Worm (Caenorhabditis elegans) whole organism, L2 larva: ENCODE data around the gene fbxc-15.
"Not testable (repeated sequence)": the region's sequence is repeated elsewhere in the genome, so short reads cannot be mapped to it uniquely, and the experiment has no call there.

Source experiments
- C34F6.9 ChIP-seq: fragments of 150-350 bp; optimal IDR thresholded peaks from 2 replicates; lab custom pipeline; 2014; ENCODE audit warnings: missing biosample characterization, missing genetic modification characterization
- R02D3.7 ChIP-seq: fragments of 150-350 bp; optimal IDR thresholded peaks from 2 replicates; lab custom pipeline; 2014; ENCODE audit warnings: missing biosample characterization, missing genetic modification characterization
- Y55F3AM.14 ChIP-seq: fragments of 200-800 bp; sonication (Bioruptor generic); optimal IDR thresholded peaks from 2 replicates; lab custom pipeline; 2018; ENCODE audit warnings: mild to moderate bottlenecking, missing genetic modification characterization, missing compliant biosample characterization
- ZK546.5 ChIP-seq: sonication (generic microtip); optimal IDR thresholded peaks from 2 replicates; lab custom pipeline; 2017; ENCODE audit warnings: missing biosample characterization, missing genetic modification characterization
- aly-2 ChIP-seq: fragments of 150-350 bp; optimal IDR thresholded peaks from 2 replicates; lab custom pipeline; 2014; ENCODE audit warnings: missing biosample characterization, missing genetic modification characterization
- ama-1 ChIP-seq: fragments of 150-350 bp; optimal IDR thresholded peaks from 2 replicates; lab custom pipeline; 2018; ENCODE audit warnings: inconsistent platforms
- blmp-1 ChIP-seq: sonication (generic microtip); optimal IDR thresholded peaks from 2 replicates; lab custom pipeline; 2017; ENCODE audit warnings: missing genetic modification characterization, mild to moderate bottlenecking, missing compliant biosample characterization, antibody characterized with exemption, moderate library complexity; ENCODE audit not compliant: insufficient read depth
- ceh-82 ChIP-seq: fragments of 150-350 bp; optimal IDR thresholded peaks from 2 replicates; lab custom pipeline; 2014; ENCODE audit warnings: missing biosample characterization, missing genetic modification characterization
- crh-2 ChIP-seq: sonication (generic microtip); optimal IDR thresholded peaks from 2 replicates; lab custom pipeline; 2017; ENCODE audit warnings: missing biosample characterization, missing genetic modification characterization
- dmd-4 ChIP-seq: sonication (generic microtip); optimal IDR thresholded peaks from 2 replicates; lab custom pipeline; 2017; ENCODE audit warnings: missing biosample characterization, missing genetic modification characterization
- elt-1 ChIP-seq: fragments of 150-350 bp; optimal IDR thresholded peaks from 2 replicates; lab custom pipeline; 2014; ENCODE audit warnings: missing biosample characterization, missing genetic modification characterization
- fos-1 ChIP-seq: fragments of 150-350 bp; optimal IDR thresholded peaks from 2 replicates; lab custom pipeline; 2014; ENCODE audit warnings: missing biosample characterization, missing genetic modification characterization
- gmeb-1 ChIP-seq: fragments of 150-350 bp; optimal IDR thresholded peaks from 2 replicates; lab custom pipeline; 2014; ENCODE audit warnings: missing biosample characterization, missing genetic modification characterization
- lin-13 ChIP-seq: fragments of 150-350 bp; optimal IDR thresholded peaks from 2 replicates; lab custom pipeline; 2014; ENCODE audit warnings: missing biosample characterization, missing genetic modification reagents, missing genetic modification characterization
- mab-5 ChIP-seq: fragments of 150-350 bp; optimal IDR thresholded peaks from 2 replicates; lab custom pipeline; 2014; ENCODE audit warnings: missing biosample characterization, missing genetic modification characterization
- mdl-1 ChIP-seq, 2 experiments: fragments of 150-350 bp in 1 of 2; sonication (generic microtip) in 1 of 2; optimal IDR thresholded peaks; 2 replicates each; lab custom pipeline; 2017; ENCODE audit warnings: missing biosample characterization in 2 of 2, missing genetic modification characterization in 2 of 2
- nhr-10 ChIP-seq: sonication (generic microtip); optimal IDR thresholded peaks from 2 replicates; lab custom pipeline; 2017; ENCODE audit warnings: missing biosample characterization, missing genetic modification characterization
- nhr-12 ChIP-seq: fragments of 150-350 bp; optimal IDR thresholded peaks from 2 replicates; lab custom pipeline; 2014; ENCODE audit warnings: missing biosample characterization, missing genetic modification characterization
- nhr-129 ChIP-seq: fragments of 150-350 bp; optimal IDR thresholded peaks from 2 replicates; lab custom pipeline; 2014; ENCODE audit warnings: missing biosample characterization, missing genetic modification characterization
- nhr-21 ChIP-seq: fragments of 150-350 bp; optimal IDR thresholded peaks from 2 replicates; lab custom pipeline; 2014; ENCODE audit warnings: missing biosample characterization, missing genetic modification characterization
- nhr-23 ChIP-seq: fragments of 150-350 bp; optimal IDR thresholded peaks from 2 replicates; lab custom pipeline; 2014; ENCODE audit warnings: missing biosample characterization, missing genetic modification reagents, missing genetic modification characterization
- nhr-237 ChIP-seq: fragments of 150-350 bp; optimal IDR thresholded peaks from 2 replicates; lab custom pipeline; 2014; ENCODE audit warnings: missing biosample characterization, missing genetic modification characterization
- nhr-25 ChIP-seq: fragments of 150-350 bp; sonication (generic microtip); optimal IDR thresholded peaks from 3 replicates; lab custom pipeline; 2014; ENCODE audit warnings: missing biosample characterization, missing genetic modification characterization
- nhr-6 ChIP-seq: fragments of 150-350 bp; optimal IDR thresholded peaks from 2 replicates; lab custom pipeline; 2014; ENCODE audit warnings: missing biosample characterization, missing genetic modification characterization
- peb-1 ChIP-seq: fragments of 150-350 bp; optimal IDR thresholded peaks from 2 replicates; lab custom pipeline; 2014; ENCODE audit warnings: missing biosample characterization, missing genetic modification characterization
- sem-4 ChIP-seq: fragments of 150-350 bp; optimal IDR thresholded peaks from 2 replicates; lab custom pipeline; 2014; ENCODE audit warnings: missing biosample characterization, missing genetic modification reagents, missing genetic modification characterization
- skn-1 ChIP-seq: sonication (generic microtip); optimal IDR thresholded peaks from 2 replicates; lab custom pipeline; 2017; ENCODE audit warnings: missing biosample characterization, missing genetic modification characterization
- sma-3 ChIP-seq: sonication (generic microtip); optimal IDR thresholded peaks from 2 replicates; lab custom pipeline; 2016; ENCODE audit warnings: missing genetic modification reagents, missing genetic modification characterization, missing compliant biosample characterization
- snpc-4 ChIP-seq: fragments of 150-350 bp; optimal IDR thresholded peaks from 2 replicates; lab custom pipeline; 2014; ENCODE audit warnings: missing biosample characterization, missing genetic modification characterization
- unc-39 ChIP-seq: fragments of 150-350 bp; optimal IDR thresholded peaks from 2 replicates; lab custom pipeline; 2014; ENCODE audit warnings: missing biosample characterization, missing genetic modification characterization
- unc-55 ChIP-seq: fragments of 150-350 bp; sonication (generic microtip); optimal IDR thresholded peaks from 3 replicates; lab custom pipeline; 2014; ENCODE audit warnings: missing biosample characterization, missing genetic modification reagents, missing genetic modification characterization
- ztf-1 ChIP-seq: fragments of 200-800 bp; sonication (Bioruptor generic); conservative IDR thresholded peaks from 2 replicates; pipeline ENCODE4 v1.3.6; 2022; ENCODE audit warnings: missing genetic modification characterization, missing compliant biosample characterization
- ztf-11 ChIP-seq: sonication (generic microtip); optimal IDR thresholded peaks from 2 replicates; lab custom pipeline; 2017; ENCODE audit warnings: missing biosample characterization, missing genetic modification characterization
- ztf-4 ChIP-seq: fragments of 150-350 bp; optimal IDR thresholded peaks from 2 replicates; lab custom pipeline; 2014; ENCODE audit warnings: missing biosample characterization, missing genetic modification characterization

The fbxc-15 gene

DNA sequence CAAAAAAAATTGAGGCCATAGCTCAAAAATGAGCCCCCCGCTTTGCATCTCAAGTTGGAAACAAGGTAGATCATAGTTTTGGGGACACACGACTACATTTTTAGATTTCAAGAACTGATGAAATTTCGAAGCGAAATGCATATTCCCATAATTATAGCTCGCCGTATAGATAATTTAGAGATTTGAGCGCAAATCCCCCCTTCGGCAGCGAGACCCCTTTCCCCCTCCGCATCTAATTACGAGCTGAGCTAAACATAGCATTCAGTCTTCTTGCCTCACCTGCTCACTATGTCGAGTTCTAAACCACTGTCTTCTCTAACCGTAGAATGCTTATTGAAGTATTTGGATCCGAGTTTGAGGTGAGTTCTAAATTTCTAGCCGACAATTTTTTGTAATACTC, at the start of gene fbxc-15, which contains the start of gene fbxc-17:
fbxc-15 (plus strand) TSS at position 289 of the 400 bp plus-strand sequence.
fbxc-17 (minus strand) TSS at position 101 of the 400 bp plus-strand sequence.
- TF ChIP-seq Y55F3AM.14 (no peak), nhr-12 (no peak), elt-1 (tag; lab: Kevin White, UChicago) (no peak), unc-55 (GFP tag; lab: Kevin White, UChicago) (no peak), nhr-25 (tag; lab: Kevin White, UChicago) (no peak), nhr-10 (tag; lab: Kevin White, UChicago) (no peak), crh-2 (tag; lab: Kevin White, UChicago) (no peak), sma-3 (GFP tag; lab: Kevin White, UChicago) (no peak), peb-1 (tag; lab: Kevin White, UChicago) (no peak)

DNA sequence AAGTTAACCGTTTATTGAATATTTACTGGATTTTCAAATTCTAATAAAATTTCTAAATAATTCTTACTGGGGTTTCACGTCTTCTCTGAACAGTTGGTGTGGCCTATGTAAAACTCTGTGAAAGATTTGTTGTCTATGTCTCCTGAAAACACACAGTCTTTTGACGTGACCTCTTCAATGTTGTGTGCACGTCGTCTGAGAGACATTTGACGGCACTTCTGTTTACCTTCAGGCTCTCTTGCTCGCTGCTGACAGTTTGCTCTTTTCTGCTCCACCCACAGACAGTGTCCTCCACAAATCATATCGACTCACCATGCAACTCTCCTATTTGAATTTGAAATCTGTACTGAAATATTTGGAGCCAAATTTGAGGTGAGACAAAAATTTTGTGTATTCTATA, 48.4 kb upstream of the fbxc-15 start, which contains the start of gene fbxc-34:
fbxc-34 (plus strand) TSS at position 301 of the 400 bp plus-strand sequence.
- not testable (repeated sequence) for TF ChIP-seq nhr-12; dmd-4; R02D3.7 (tag; lab: Kevin White, UChicago)

- no peak for TF ChIP-seq lin-13
Measured at ce11 chrII:932718-933117, 46.5 kb upstream of the fbxc-15 start, which contains the start of gene acs-15. Gene acs-15 (plus strand): TSS chrII:933018.

DNA sequence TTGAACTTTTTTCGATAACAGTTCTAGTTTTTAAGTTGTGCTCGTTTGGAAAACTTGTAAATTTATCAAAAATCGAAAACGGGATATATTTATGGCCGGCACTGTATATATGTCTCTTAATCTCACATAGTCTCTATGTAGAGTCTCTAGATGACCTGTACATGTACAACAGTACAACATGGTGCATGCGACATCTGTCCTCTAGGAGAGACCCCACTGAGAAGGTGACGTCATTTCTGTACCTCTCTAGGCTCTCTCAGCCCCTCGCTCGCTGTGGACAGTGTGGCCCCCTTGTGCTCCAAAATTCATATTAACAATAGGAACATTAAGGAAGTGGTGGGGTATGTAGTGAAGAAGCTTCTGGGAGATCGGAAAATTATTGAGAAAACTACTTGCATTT, 42.0 kb upstream of the fbxc-15 start:
- TF ChIP-seq ztf-11 (tag; lab: Kevin White, UChicago) = no peak

ce11 chrII:938549-938948, 40.7 kb upstream of the fbxc-15 start, which contains the start of gene R07C3.3:
Gene R07C3.3 (plus strand): TSS chrII:938849.
- TF ChIP-seq aly-2 (tag; lab: Kevin White, UChicago) = no peak

ce11 chrII:940779-941178, 38.4 kb upstream of the fbxc-15 start, which contains the start of gene fbxc-36:
Gene fbxc-36 (plus strand): TSS chrII:940983.
- TF ChIP-seq peb-1 (tag; lab: Kevin White, UChicago) = no peak
- TF ChIP-seq sem-4 (tag; lab: Kevin White, UChicago) = no peak
- no peak for TF ChIP-seq nhr-129 (tag; lab: Kevin White, UChicago)
- no peak for TF ChIP-seq skn-1 (tag; lab: Kevin White, UChicago)
- TF ChIP-seq mdl-1 (tag; optimal IDR thresholded peaks at IDR 0.05; lab: Kevin White, UChicago) = no peak
- TF ChIP-seq snpc-4 (tag; lab: Kevin White, UChicago) = no peak
- no peak for TF ChIP-seq ztf-1
- no peak for TF ChIP-seq aly-2 (tag; lab: Kevin White, UChicago)
- TF ChIP-seq C34F6.9 (tag; lab: Kevin White, UChicago) = no peak
- no peak for TF ChIP-seq ama-1 (lab: Kevin White, UChicago)
- TF ChIP-seq nhr-21 (tag; lab: Kevin White, UChicago) = no peak
- no peak for TF ChIP-seq nhr-6
- no peak for TF ChIP-seq blmp-1
- TF ChIP-seq unc-55 (GFP tag; lab: Kevin White, UChicago) = no peak
- no peak for TF ChIP-seq nhr-237 (tag; lab: Kevin White, UChicago)

- TF ChIP-seq fos-1 (tag; lab: Kevin White, UChicago) (peak; percentile 71), C34F6.9 (tag; lab: Kevin White, UChicago) (no peak)
Measured at ce11 chrII:943773-944172, 35.5 kb upstream of the fbxc-15 start, which contains the start of gene clec-43. Gene clec-43 (plus strand): TSS chrII:944066.

- TF ChIP-seq nhr-237 (tag; lab: Kevin White, UChicago) (no peak), nhr-6 (no peak), gmeb-1 (tag; lab: Kevin White, UChicago) (no peak), nhr-129 (tag; lab: Kevin White, UChicago) (no peak), ztf-4 (tag; lab: Kevin White, UChicago) (no peak), ceh-82 (tag; lab: Kevin White, UChicago) (no peak), nhr-23 (tag; lab: Kevin White, UChicago) (no peak), ZK546.5 (no peak), Y55F3AM.14 (no peak), mab-5 (tag; lab: Kevin White, UChicago) (no peak), nhr-25 (tag; lab: Kevin White, UChicago) (no peak), unc-39 (tag; lab: Kevin White, UChicago) (no peak), lin-13 (no peak)
Measured at ce11 chrII:948091-948490, 31.1 kb upstream of the fbxc-15 start, which contains the start of gene fbxc-32. Gene fbxc-32 (minus strand): TSS chrII:948191.
